Worm (Caenorhabditis elegans): ENCODE results near the gene srj-11.

DNA sequence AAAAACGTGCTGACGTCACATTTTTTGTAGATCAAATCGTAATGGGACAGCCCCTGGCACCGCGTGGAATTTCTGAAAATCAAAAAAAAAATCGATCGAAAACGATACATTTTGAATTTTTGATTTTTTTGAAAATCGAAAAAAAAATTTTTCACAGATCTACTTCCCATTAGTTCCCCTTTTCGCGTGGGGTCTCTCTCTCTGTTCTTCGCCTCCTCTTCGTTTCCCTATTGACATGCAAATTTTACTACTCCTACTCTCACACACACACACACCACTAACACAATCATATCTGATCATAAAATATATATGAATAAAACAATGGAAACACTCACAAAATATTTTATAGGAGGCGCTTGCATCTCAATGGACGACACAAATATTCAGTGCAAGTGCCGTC lies 22.6 kb upstream of the srj-11 start:
- TF ChIP-seq lag-1 (GFP tag; IDR thresholded peaks at IDR 0.05) (no peak), ama-1 (optimal IDR thresholded peaks at IDR 0.05) (no peak), ama-1 (GFP tag; optimal IDR thresholded peaks at IDR 0.05) (no peak), ceh-79 (tag; optimal IDR thresholded peaks at IDR 0.05) (no peak), ztf-26 (tag; optimal IDR thresholded peaks at IDR 0.05) (no peak), let-607 (tag; optimal IDR thresholded peaks at IDR 0.05) (no peak), F49E8.2 (tag; optimal IDR thresholded peaks at IDR 0.05; ENCODE audit: insufficient read depth) (no peak), madf-10 (tag; optimal IDR thresholded peaks at IDR 0.05) (no peak), sptf-2 (GFP tag; optimal IDR thresholded peaks at IDR 0.05) (no peak), rpc-1 (optimal IDR thresholded peaks at IDR 0.05) (no peak), rpc-1 (tag; optimal IDR thresholded peaks at IDR 0.05) (no peak), him-1 (tag; optimal IDR thresholded peaks at IDR 0.05) (no peak), akir-1 (GFP tag; optimal IDR thresholded peaks at IDR 0.05) (no peak), snpc-4 (GFP tag; optimal IDR thresholded peaks at IDR 0.05) (no peak), snpc-4 (tag; optimal IDR thresholded peaks at IDR 0.05) (no peak)

All from whole organism, young adult.